Worm (Caenorhabditis elegans) whole organism, L2 larva: ENCODE data around the gene C05C12.4.

ENCODE experiments used
- lin-13 ChIP-seq: fragments of 150-350 bp; optimal IDR thresholded peaks from 2 replicates; lab custom pipeline; 2014; ENCODE audit warnings: missing biosample characterization, missing genetic modification reagents, missing genetic modification characterization
- nhr-10 ChIP-seq: sonication (generic microtip); optimal IDR thresholded peaks from 2 replicates; lab custom pipeline; 2017; ENCODE audit warnings: missing biosample characterization, missing genetic modification characterization
- nhr-23 ChIP-seq: fragments of 150-350 bp; optimal IDR thresholded peaks from 2 replicates; lab custom pipeline; 2014; ENCODE audit warnings: missing biosample characterization, missing genetic modification reagents, missing genetic modification characterization
- nhr-237 ChIP-seq: fragments of 150-350 bp; optimal IDR thresholded peaks from 2 replicates; lab custom pipeline; 2014; ENCODE audit warnings: missing biosample characterization, missing genetic modification characterization
- unc-55 ChIP-seq: fragments of 150-350 bp; sonication (generic microtip); optimal IDR thresholded peaks from 3 replicates; lab custom pipeline; 2014; ENCODE audit warnings: missing biosample characterization, missing genetic modification reagents, missing genetic modification characterization

- no peak for TF ChIP-seq unc-55
- no peak for TF ChIP-seq lin-13 (GFP tag; lab: Kevin White, UChicago)
- no peak for TF ChIP-seq nhr-23 (tag; lab: Kevin White, UChicago)
- TF ChIP-seq nhr-237, result no peak
- no peak for TF ChIP-seq nhr-10 (tag; lab: Kevin White, UChicago)
Measured at ce11 chrIV:11223878-11224277, 24.0 kb downstream of the C05C12.4 start, which contains the start of gene C29F4.3.
